Fruit fly (Drosophila melanogaster) whole organism: ENCODE measurements around the gene galla-2.

ENCODE experiments used
- CG8478 ChIP-seq: fragments of >200 bp; optimal IDR thresholded peaks from 2 replicates; lab custom pipeline; 2018; ENCODE audit warnings: inconsistent platforms
- Dll ChIP-seq: fragments of >200 bp; optimal IDR thresholded peaks from 2 replicates; lab custom pipeline; 2017
- EcR ChIP-seq, 2 experiments: fragments of >200 bp; optimal IDR thresholded peaks; 2 replicates each; lab custom pipeline; 2017; ENCODE audit warnings: missing biosample characterization in 2 of 2, missing genetic modification characterization in 2 of 2, missing genetic modification reagents in 2 of 2
- pan ChIP-seq: fragments of >200 bp; optimal IDR thresholded peaks from 2 replicates; lab custom pipeline; 2017
- psq ChIP-seq: fragments of >200 bp; optimal IDR thresholded peaks from 2 replicates; lab custom pipeline; 2017
- usp ChIP-seq: fragments of >200 bp; optimal IDR thresholded peaks from 2 replicates; lab custom pipeline; 2017; ENCODE audit warnings: missing biosample characterization, missing genetic modification characterization, mixed read lengths

dm6 chr3L:10848712-10849377, 33.8 kb upstream of the galla-2 start:
- no peak for TF ChIP-seq usp (GFP tag; lab: Kevin White, UChicago)
- TF ChIP-seq pan (lab: Kevin White, UChicago): no peak
- TF ChIP-seq psq: no peak
- TF ChIP-seq Dll (lab: Kevin White, UChicago): no peak
- no peak for TF ChIP-seq CG8478 (lab: Kevin White, UChicago)
- no peak for TF ChIP-seq EcR (GFP tag; optimal IDR thresholded peaks at IDR 0.05; lab: Kevin White, UChicago)
